Fruit fly (Drosophila melanogaster) whole organism, prepupa: Measurements from ENCODE around the gene Spn38F.

Source experiments
- CG10669 ChIP-seq: fragments of 200-800 bp; sonication (Bioruptor generic); optimal IDR thresholded peaks from 3 replicates; lab custom pipeline; 2018; ENCODE audit warnings: missing biosample characterization, mild to moderate bottlenecking, missing genetic modification characterization, moderate library complexity
- CG11762 ChIP-seq: fragments of 200-800 bp; sonication (Bioruptor generic); optimal IDR thresholded peaks from 3 replicates; lab custom pipeline; 2016; ENCODE audit warnings: missing biosample characterization, missing genetic modification characterization; ENCODE audit not compliant: insufficient read depth
- CG11902 ChIP-seq: fragments of 200-800 bp; sonication (Bioruptor generic); optimal IDR thresholded peaks from 3 replicates; lab custom pipeline; 2016; ENCODE audit warnings: missing biosample characterization, missing genetic modification characterization
- CG15336 ChIP-seq: fragments of 200-800 bp; sonication (Bioruptor generic); IDR thresholded peaks from 2 replicates; pipeline ENCODE4 v1.3.6; 2022; ENCODE audit warnings: missing biosample characterization, missing genetic modification characterization
- CG1621 ChIP-seq: fragments of 200-800 bp; sonication (Bioruptor generic); optimal IDR thresholded peaks from 3 replicates; lab custom pipeline; 2018; ENCODE audit warnings: missing biosample characterization, mild to moderate bottlenecking, missing genetic modification characterization
- CG3032 ChIP-seq: fragments of 200-800 bp; optimal IDR thresholded peaks from 2 replicates; lab custom pipeline; 2019; ENCODE audit warnings: missing biosample characterization, mild to moderate bottlenecking, missing genetic modification characterization, moderate library complexity
- CG32006 ChIP-seq: fragments of 200-800 bp; sonication (Bioruptor generic); optimal IDR thresholded peaks from 3 replicates; lab custom pipeline; 2017; ENCODE audit warnings: missing biosample characterization, mild to moderate bottlenecking, missing genetic modification characterization
- CG34406 ChIP-seq: fragments of 200-800 bp; sonication (Bioruptor generic); optimal IDR thresholded peaks from 3 replicates; lab custom pipeline; 2016; ENCODE audit warnings: missing biosample characterization, missing genetic modification characterization
- CG4318 ChIP-seq: fragments of 200-800 bp; sonication (Bioruptor generic); optimal IDR thresholded peaks from 3 replicates; lab custom pipeline; 2017; ENCODE audit warnings: missing biosample characterization, mild to moderate bottlenecking, missing genetic modification characterization
- CG6163 ChIP-seq: fragments of 200-800 bp; sonication (Bioruptor generic); IDR thresholded peaks from 3 replicates; pipeline ENCODE4 v1.3.6; 2022; ENCODE audit warnings: missing biosample characterization, missing genetic modification characterization
- CG6276 ChIP-seq: fragments of 200-800 bp; sonication (Bioruptor generic); optimal IDR thresholded peaks from 2 replicates; lab custom pipeline; 2017; ENCODE audit warnings: missing biosample characterization, mild to moderate bottlenecking, missing genetic modification characterization
- CG6808 ChIP-seq: fragments of 200-800 bp; sonication (Bioruptor generic); optimal IDR thresholded peaks from 3 replicates; lab custom pipeline; 2017; ENCODE audit warnings: missing biosample characterization, missing genetic modification characterization, mild to moderate bottlenecking, moderate library complexity, missing genetic modification reagents
- CG6854 ChIP-seq: fragments of 200-800 bp; sonication (Bioruptor generic); optimal IDR thresholded peaks from 2 replicates; lab custom pipeline; 2017; ENCODE audit warnings: missing biosample characterization, mild to moderate bottlenecking, missing genetic modification characterization
- CG7368 ChIP-seq: fragments of 200-800 bp; sonication (Bioruptor generic); optimal IDR thresholded peaks from 3 replicates; lab custom pipeline; 2016; ENCODE audit warnings: missing biosample characterization, missing genetic modification characterization
- CG8119 ChIP-seq: fragments of 200-800 bp; sonication (Bioruptor generic); IDR thresholded peaks from 3 replicates; pipeline ENCODE4 v1.3.6; 2022; ENCODE audit warnings: missing biosample characterization, missing genetic modification characterization
- CG8319 ChIP-seq: fragments of 200-800 bp; sonication (Bioruptor generic); optimal IDR thresholded peaks from 3 replicates; lab custom pipeline; 2016; ENCODE audit warnings: missing biosample characterization, missing genetic modification characterization
- CG9139 ChIP-seq: fragments of 200-800 bp; sonication (Bioruptor generic); optimal IDR thresholded peaks from 3 replicates; lab custom pipeline; 2017; ENCODE audit warnings: missing biosample characterization, mild to moderate bottlenecking, missing genetic modification characterization
- Eip75B ChIP-seq: fragments of 200-800 bp; sonication (Bioruptor generic); optimal IDR thresholded peaks from 3 replicates; lab custom pipeline; 2016; ENCODE audit warnings: missing biosample characterization, missing genetic modification characterization
- Eip78C ChIP-seq: fragments of 200-800 bp; sonication (Bioruptor generic); peaks from one replicate; lab custom pipeline; 2016; ENCODE audit warnings: missing biosample characterization, missing genetic modification characterization
- Ets96B ChIP-seq: fragments of 200-800 bp; optimal IDR thresholded peaks from 2 replicates; lab custom pipeline; 2019; ENCODE audit warnings: missing biosample characterization, mild to moderate bottlenecking, missing genetic modification characterization, moderate library complexity
- Gug ChIP-seq: fragments of 200-800 bp; sonication (Bioruptor generic); IDR thresholded peaks from 2 replicates; pipeline ENCODE4 v1.3.6; 2022; ENCODE audit warnings: missing biosample characterization, missing genetic modification characterization
- Hr38 ChIP-seq: sonication (Bioruptor generic); optimal IDR thresholded peaks from 2 replicates; lab custom pipeline; 2016; ENCODE audit warnings: missing biosample characterization, missing genetic modification characterization
- Lpt ChIP-seq: fragments of 200-800 bp; sonication (Bioruptor generic); optimal IDR thresholded peaks from 3 replicates; lab custom pipeline; 2016; ENCODE audit warnings: missing biosample characterization, missing genetic modification characterization
- Met ChIP-seq: fragments of 200-800 bp; sonication (Bioruptor generic); optimal IDR thresholded peaks from 3 replicates; lab custom pipeline; 2016; ENCODE audit warnings: missing biosample characterization, missing genetic modification characterization
- Smox ChIP-seq: fragments of 200-800 bp; sonication (Bioruptor generic); optimal IDR thresholded peaks from 3 replicates; lab custom pipeline; 2016; ENCODE audit warnings: missing biosample characterization, missing genetic modification characterization
- Sox102F ChIP-seq: fragments of 200-800 bp; sonication (Bioruptor generic); optimal IDR thresholded peaks from 2 replicates; lab custom pipeline; 2016; ENCODE audit warnings: missing biosample characterization, mild to moderate bottlenecking, missing genetic modification characterization
- Sox14 ChIP-seq: fragments of 200-800 bp; sonication (Bioruptor generic); optimal IDR thresholded peaks from 3 replicates; lab custom pipeline; 2016; ENCODE audit warnings: missing biosample characterization, missing genetic modification characterization
- Sox15 ChIP-seq: fragments of 200-800 bp; sonication (Bioruptor generic); optimal IDR thresholded peaks from 3 replicates; lab custom pipeline; 2016; ENCODE audit warnings: missing biosample characterization, missing genetic modification characterization
- achi ChIP-seq: fragments of 200-800 bp; sonication (Bioruptor generic); optimal IDR thresholded peaks from 3 replicates; lab custom pipeline; 2016; ENCODE audit warnings: missing biosample characterization, missing genetic modification characterization
- acj6 ChIP-seq: fragments of 200-800 bp; sonication (Bioruptor generic); optimal IDR thresholded peaks from 3 replicates; lab custom pipeline; 2016; ENCODE audit warnings: missing biosample characterization, missing genetic modification characterization
- cyc ChIP-seq: fragments of 200-800 bp; sonication (Bioruptor generic); optimal IDR thresholded peaks from 3 replicates; lab custom pipeline; 2016; ENCODE audit warnings: missing biosample characterization, missing genetic modification characterization
- dac ChIP-seq: fragments of 200-800 bp; sonication (Bioruptor generic); optimal IDR thresholded peaks from 2 replicates; lab custom pipeline; 2017; ENCODE audit warnings: missing biosample characterization, mild to moderate bottlenecking, missing genetic modification characterization
- fd59A ChIP-seq: fragments of 200-800 bp; sonication (Bioruptor generic); optimal IDR thresholded peaks from 2 replicates; lab custom pipeline; 2017; ENCODE audit warnings: missing biosample characterization, mild to moderate bottlenecking, missing genetic modification characterization, missing genetic modification reagents
- fd85E ChIP-seq: fragments of 200-800 bp; sonication (Bioruptor generic); optimal IDR thresholded peaks from 3 replicates; lab custom pipeline; 2016; ENCODE audit warnings: missing biosample characterization, missing genetic modification characterization
- lz ChIP-seq: fragments of 200-800 bp; sonication (Bioruptor generic); optimal IDR thresholded peaks from 3 replicates; lab custom pipeline; 2016; ENCODE audit warnings: missing biosample characterization, missing genetic modification characterization
- pdm3 ChIP-seq: fragments of 200-800 bp; sonication (Bioruptor generic); optimal IDR thresholded peaks from 3 replicates; lab custom pipeline; 2016; ENCODE audit warnings: missing biosample characterization, missing genetic modification characterization
- salr ChIP-seq, 2 experiments: fragments of 200-800 bp; sonication (Bioruptor generic); optimal IDR thresholded peaks; 3 replicates each; lab custom pipeline; 2016 to 2018; ENCODE audit warnings: missing biosample characterization in 2 of 2, missing genetic modification characterization in 2 of 2, mild to moderate bottlenecking in 1 of 2
- ss ChIP-seq, 2 experiments: fragments of 200-800 bp; sonication (Bioruptor generic); optimal IDR thresholded peaks; 2 replicates in 1 of 2; 3 replicates in 1 of 2; lab custom pipeline; 2017 to 2018; ENCODE audit warnings: mild to moderate bottlenecking in 2 of 2, missing biosample characterization in 2 of 2, missing genetic modification characterization in 2 of 2, moderate library complexity in 1 of 2
- svp ChIP-seq: fragments of 200-800 bp; sonication (Bioruptor generic); peaks from one replicate; lab custom pipeline; 2016; ENCODE audit warnings: missing biosample characterization, missing genetic modification characterization
- vri ChIP-seq: fragments of 200-800 bp; sonication (Bioruptor generic); optimal IDR thresholded peaks from 3 replicates; lab custom pipeline; 2016; ENCODE audit warnings: missing biosample characterization, mild to moderate bottlenecking, missing genetic modification characterization

The Spn38F gene

dm6 chr2L:20797515-20797847 lies 40.3 kb downstream of the Spn38F start, which contains the start of gene CG9328 (continued):
- TF ChIP-seq Smox (GFP tag; lab: Kevin White, UChicago) (peak; percentile 62), CG32006 (GFP tag; lab: Kevin White, UChicago) (no peak), CG4318 (GFP tag; lab: Kevin White, UChicago) (no peak), pdm3 (GFP tag; lab: Kevin White, UChicago) (peak; percentile 56), CG6854 (GFP tag; lab: Kevin White, UChicago) (peak; percentile 26), CG8319 (GFP tag; lab: Kevin White, UChicago) (peak; percentile 2), CG6808 (no peak), CG15336 (GFP tag; lab: Robert Waterston, UW) (peak; percentile 22; the same call in 1 of the 2 replicates), Lpt (GFP tag; lab: Kevin White, UChicago) (no peak), Ets96B (tag; lab: Kevin White, UChicago) (peak; percentile 13), lz (GFP tag; lab: Kevin White, UChicago) (peak; percentile 39), salr (GFP tag; optimal IDR thresholded peaks at IDR 0.05; lab: Kevin White, UChicago) (peak in 1 of 2 experiments; percentile 13), CG11902 (no peak), CG34406 (peak; percentile 31), CG8119 (GFP tag; lab: Robert Waterston, UW) (no peak), fd59A (GFP tag; lab: Kevin White, UChicago) (no peak), Eip78C (peak; percentile 83), CG7368 (GFP tag; lab: Kevin White, UChicago) (no peak), CG10669 (GFP tag; lab: Kevin White, UChicago) (peak; percentile 41), acj6 (GFP tag; lab: Kevin White, UChicago) (peak; percentile 36), CG1621 (tag; lab: Kevin White, UChicago) (peak; percentile 22), cyc (peak; percentile 42), Sox15 (no peak), Gug (GFP tag; lab: Robert Waterston, UW) (0 out of 2 replicates have a peak, but pooled peaks have one; percentile 25), CG9139 (GFP tag; lab: Kevin White, UChicago) (peak; percentile 15), CG11762 (GFP tag; lab: Kevin White, UChicago) (peak; percentile 15), fd85E (peak; percentile 50), Hr38 (GFP tag; lab: Kevin White, UChicago) (no peak), CG6163 (peak; percentile 74), Eip75B (peak; percentile 58), Sox14 (GFP tag; lab: Kevin White, UChicago) (peak; percentile 0)

- TF ChIP-seq CG6163 (peak; percentile 60; the same call in 2 of the 3 replicates), achi (GFP tag; lab: Kevin White, UChicago) (peak; percentile 46), CG8319 (GFP tag; lab: Kevin White, UChicago) (no peak), vri (GFP tag; lab: Kevin White, UChicago) (peak; percentile 18), svp (GFP tag; lab: Kevin White, UChicago) (no peak), ss (GFP tag; optimal IDR thresholded peaks at IDR 0.05; lab: Kevin White, UChicago) (peak in 1 of 2 experiments; percentile 5), CG15336 (GFP tag; lab: Robert Waterston, UW) (peak; percentile 27; the same call in 1 of the 2 replicates), CG6854 (GFP tag; lab: Kevin White, UChicago) (peak; percentile 18), CG34406 (no peak)
Observed at dm6 chr2L:20796758-20797514, 40.8 kb downstream of the Spn38F start, which contains the start of gene vari. Gene vari, minus strand, starts transcription at chr2L:20797042.

dm6 chr2L:20795774-20796173 lies 42.0 kb downstream of the Spn38F start:
- TF ChIP-seq salr (GFP tag; optimal IDR thresholded peaks at IDR 0.05; lab: Kevin White, UChicago) (no peak), fd85E (no peak), Met (GFP tag; lab: Kevin White, UChicago) (no peak), Gug (GFP tag; lab: Robert Waterston, UW) (no peak), vri (GFP tag; lab: Kevin White, UChicago) (no peak), CG6276 (no peak), CG15336 (GFP tag; lab: Robert Waterston, UW) (no peak), dac (no peak), CG4318 (GFP tag; lab: Kevin White, UChicago) (no peak), Sox102F (no peak), CG9139 (GFP tag; lab: Kevin White, UChicago) (no peak), CG1621 (tag; lab: Kevin White, UChicago) (no peak), cyc (no peak), lz (GFP tag; lab: Kevin White, UChicago) (no peak), Eip75B (no peak), CG3032 (tag; lab: Kevin White, UChicago) (no peak), CG11902 (no peak)
